Fruit fly (Drosophila melanogaster) whole organism, prepupa: ENCODE results near the gene Nelf-A.

Experiments used
- Blimp-1 ChIP-seq: fragments of 200-800 bp; sonication (Bioruptor generic); optimal IDR thresholded peaks from 3 replicates; lab custom pipeline; 2017; ENCODE audit warnings: missing biosample characterization, missing genetic modification characterization, mild to moderate bottlenecking, moderate library complexity, missing genetic modification reagents
- CG10631 ChIP-seq: fragments of 200-800 bp; sonication (Bioruptor generic); optimal IDR thresholded peaks from 2 replicates; lab custom pipeline; 2016; ENCODE audit warnings: missing biosample characterization, missing genetic modification characterization
- CG10669 ChIP-seq: fragments of 200-800 bp; sonication (Bioruptor generic); optimal IDR thresholded peaks from 3 replicates; lab custom pipeline; 2018; ENCODE audit warnings: missing biosample characterization, mild to moderate bottlenecking, missing genetic modification characterization, moderate library complexity
- CG11294 ChIP-seq: fragments of 200-800 bp; sonication (Bioruptor generic); IDR thresholded peaks from 2 replicates; pipeline ENCODE4 v1.3.6; 2022; ENCODE audit warnings: missing biosample characterization, missing genetic modification characterization
- CG11902 ChIP-seq: fragments of 200-800 bp; sonication (Bioruptor generic); optimal IDR thresholded peaks from 3 replicates; lab custom pipeline; 2016; ENCODE audit warnings: missing biosample characterization, missing genetic modification characterization
- CG1621 ChIP-seq: fragments of 200-800 bp; sonication (Bioruptor generic); optimal IDR thresholded peaks from 3 replicates; lab custom pipeline; 2018; ENCODE audit warnings: missing biosample characterization, mild to moderate bottlenecking, missing genetic modification characterization
- CG16779 ChIP-seq: fragments of 200-800 bp; sonication (Bioruptor generic); optimal IDR thresholded peaks from 3 replicates; lab custom pipeline; 2017; ENCODE audit warnings: missing biosample characterization, mild to moderate bottlenecking, missing genetic modification characterization
- CG3032 ChIP-seq: fragments of 200-800 bp; optimal IDR thresholded peaks from 2 replicates; lab custom pipeline; 2019; ENCODE audit warnings: missing biosample characterization, mild to moderate bottlenecking, missing genetic modification characterization, moderate library complexity
- CG31627 ChIP-seq: fragments of 200-800 bp; sonication (Bioruptor generic); optimal IDR thresholded peaks from 3 replicates; lab custom pipeline; 2016; ENCODE audit warnings: missing biosample characterization, missing genetic modification characterization
- CG32006 ChIP-seq: fragments of 200-800 bp; sonication (Bioruptor generic); optimal IDR thresholded peaks from 3 replicates; lab custom pipeline; 2017; ENCODE audit warnings: missing biosample characterization, mild to moderate bottlenecking, missing genetic modification characterization
- CG34406 ChIP-seq: fragments of 200-800 bp; sonication (Bioruptor generic); optimal IDR thresholded peaks from 3 replicates; lab custom pipeline; 2016; ENCODE audit warnings: missing biosample characterization, missing genetic modification characterization
- CG4318 ChIP-seq: fragments of 200-800 bp; sonication (Bioruptor generic); optimal IDR thresholded peaks from 3 replicates; lab custom pipeline; 2017; ENCODE audit warnings: missing biosample characterization, mild to moderate bottlenecking, missing genetic modification characterization
- CG6163 ChIP-seq: fragments of 200-800 bp; sonication (Bioruptor generic); IDR thresholded peaks from 3 replicates; pipeline ENCODE4 v1.3.6; 2022; ENCODE audit warnings: missing biosample characterization, missing genetic modification characterization
- CG6276 ChIP-seq: fragments of 200-800 bp; sonication (Bioruptor generic); optimal IDR thresholded peaks from 2 replicates; lab custom pipeline; 2017; ENCODE audit warnings: missing biosample characterization, mild to moderate bottlenecking, missing genetic modification characterization
- CG6792 ChIP-seq: fragments of 200-800 bp; sonication (Bioruptor generic); optimal IDR thresholded peaks from 3 replicates; lab custom pipeline; 2016; ENCODE audit warnings: missing biosample characterization, missing genetic modification characterization
- CG6808 ChIP-seq: fragments of 200-800 bp; sonication (Bioruptor generic); optimal IDR thresholded peaks from 3 replicates; lab custom pipeline; 2017; ENCODE audit warnings: missing biosample characterization, missing genetic modification characterization, mild to moderate bottlenecking, moderate library complexity, missing genetic modification reagents
- CG6854 ChIP-seq: fragments of 200-800 bp; sonication (Bioruptor generic); optimal IDR thresholded peaks from 2 replicates; lab custom pipeline; 2017; ENCODE audit warnings: missing biosample characterization, mild to moderate bottlenecking, missing genetic modification characterization
- CG8119 ChIP-seq: fragments of 200-800 bp; sonication (Bioruptor generic); IDR thresholded peaks from 3 replicates; pipeline ENCODE4 v1.3.6; 2022; ENCODE audit warnings: missing biosample characterization, missing genetic modification characterization
- CG8319 ChIP-seq: fragments of 200-800 bp; sonication (Bioruptor generic); optimal IDR thresholded peaks from 3 replicates; lab custom pipeline; 2016; ENCODE audit warnings: missing biosample characterization, missing genetic modification characterization
- CG8632 ChIP-seq: fragments of 200-800 bp; sonication (Bioruptor generic); optimal IDR thresholded peaks from 3 replicates; lab custom pipeline; 2016; ENCODE audit warnings: missing biosample characterization, missing genetic modification characterization
- Eip75B ChIP-seq: fragments of 200-800 bp; sonication (Bioruptor generic); optimal IDR thresholded peaks from 3 replicates; lab custom pipeline; 2016; ENCODE audit warnings: missing biosample characterization, missing genetic modification characterization
- Eip78C ChIP-seq: fragments of 200-800 bp; sonication (Bioruptor generic); peaks from one replicate; lab custom pipeline; 2016; ENCODE audit warnings: missing biosample characterization, missing genetic modification characterization
- Eip93F ChIP-seq: fragments of 200-800 bp; sonication (Bioruptor generic); optimal IDR thresholded peaks from 2 replicates; lab custom pipeline; 2016; ENCODE audit warnings: missing biosample characterization, mild to moderate bottlenecking, missing genetic modification characterization
- Ets21C ChIP-seq: fragments of 200-800 bp; sonication (Bioruptor generic); optimal IDR thresholded peaks from 3 replicates; lab custom pipeline; 2016; ENCODE audit warnings: missing biosample characterization, missing genetic modification characterization
- Ets96B ChIP-seq: fragments of 200-800 bp; optimal IDR thresholded peaks from 2 replicates; lab custom pipeline; 2019; ENCODE audit warnings: missing biosample characterization, mild to moderate bottlenecking, missing genetic modification characterization, moderate library complexity
- Gug ChIP-seq: fragments of 200-800 bp; sonication (Bioruptor generic); IDR thresholded peaks from 2 replicates; pipeline ENCODE4 v1.3.6; 2022; ENCODE audit warnings: missing biosample characterization, missing genetic modification characterization
- Hr38 ChIP-seq: sonication (Bioruptor generic); optimal IDR thresholded peaks from 2 replicates; lab custom pipeline; 2016; ENCODE audit warnings: missing biosample characterization, missing genetic modification characterization
- Hr39 ChIP-seq: fragments of 200-800 bp; sonication (Bioruptor generic); optimal IDR thresholded peaks from 2 replicates; lab custom pipeline; 2016; ENCODE audit warnings: missing biosample characterization, missing genetic modification characterization
- Lpt ChIP-seq: fragments of 200-800 bp; sonication (Bioruptor generic); optimal IDR thresholded peaks from 3 replicates; lab custom pipeline; 2016; ENCODE audit warnings: missing biosample characterization, missing genetic modification characterization
- Met ChIP-seq: fragments of 200-800 bp; sonication (Bioruptor generic); optimal IDR thresholded peaks from 3 replicates; lab custom pipeline; 2016; ENCODE audit warnings: missing biosample characterization, missing genetic modification characterization
- OdsH ChIP-seq: fragments of 200-800 bp; sonication (Bioruptor generic); optimal IDR thresholded peaks from 3 replicates; lab custom pipeline; 2016; ENCODE audit warnings: missing biosample characterization, missing genetic modification characterization
- Sox102F ChIP-seq: fragments of 200-800 bp; sonication (Bioruptor generic); optimal IDR thresholded peaks from 2 replicates; lab custom pipeline; 2016; ENCODE audit warnings: missing biosample characterization, mild to moderate bottlenecking, missing genetic modification characterization
- Sox14 ChIP-seq: fragments of 200-800 bp; sonication (Bioruptor generic); optimal IDR thresholded peaks from 3 replicates; lab custom pipeline; 2016; ENCODE audit warnings: missing biosample characterization, missing genetic modification characterization
- Sox15 ChIP-seq: fragments of 200-800 bp; sonication (Bioruptor generic); optimal IDR thresholded peaks from 3 replicates; lab custom pipeline; 2016; ENCODE audit warnings: missing biosample characterization, missing genetic modification characterization
- acj6 ChIP-seq: fragments of 200-800 bp; sonication (Bioruptor generic); optimal IDR thresholded peaks from 3 replicates; lab custom pipeline; 2016; ENCODE audit warnings: missing biosample characterization, missing genetic modification characterization
- cyc ChIP-seq: fragments of 200-800 bp; sonication (Bioruptor generic); optimal IDR thresholded peaks from 3 replicates; lab custom pipeline; 2016; ENCODE audit warnings: missing biosample characterization, missing genetic modification characterization
- dac ChIP-seq: fragments of 200-800 bp; sonication (Bioruptor generic); optimal IDR thresholded peaks from 2 replicates; lab custom pipeline; 2017; ENCODE audit warnings: missing biosample characterization, mild to moderate bottlenecking, missing genetic modification characterization
- dsx ChIP-seq: fragments of 200-800 bp; optimal IDR thresholded peaks from 3 replicates; lab custom pipeline; 2019; ENCODE audit warnings: missing biosample characterization, mild to moderate bottlenecking, missing genetic modification characterization, moderate library complexity; ENCODE audit not compliant: poor library complexity, severe bottlenecking
- eg ChIP-seq: fragments of 200-800 bp; sonication (Bioruptor generic); IDR thresholded peaks from 3 replicates; pipeline ENCODE4 v1.3.6; 2022; ENCODE audit warnings: missing biosample characterization, missing genetic modification characterization
- esn ChIP-seq: fragments of 200-800 bp; sonication (Bioruptor generic); optimal IDR thresholded peaks from 2 replicates; lab custom pipeline; 2016; ENCODE audit warnings: missing biosample characterization, mild to moderate bottlenecking, missing genetic modification characterization, moderate library complexity
- fd59A ChIP-seq: fragments of 200-800 bp; sonication (Bioruptor generic); optimal IDR thresholded peaks from 2 replicates; lab custom pipeline; 2017; ENCODE audit warnings: missing biosample characterization, mild to moderate bottlenecking, missing genetic modification characterization, missing genetic modification reagents
- fkh ChIP-seq: fragments of 200-800 bp; sonication (Bioruptor generic); optimal IDR thresholded peaks from 3 replicates; lab custom pipeline; 2017; ENCODE audit warnings: missing biosample characterization, mild to moderate bottlenecking, missing genetic modification characterization, moderate library complexity
- lz ChIP-seq: fragments of 200-800 bp; sonication (Bioruptor generic); optimal IDR thresholded peaks from 3 replicates; lab custom pipeline; 2016; ENCODE audit warnings: missing biosample characterization, missing genetic modification characterization
- net ChIP-seq: fragments of 200-800 bp; sonication (Bioruptor generic); optimal IDR thresholded peaks from 3 replicates; lab custom pipeline; 2016; ENCODE audit warnings: missing biosample characterization, missing genetic modification characterization
- pdm3 ChIP-seq: fragments of 200-800 bp; sonication (Bioruptor generic); optimal IDR thresholded peaks from 3 replicates; lab custom pipeline; 2016; ENCODE audit warnings: missing biosample characterization, missing genetic modification characterization
- salr ChIP-seq, 2 experiments: fragments of 200-800 bp; sonication (Bioruptor generic); optimal IDR thresholded peaks; 3 replicates each; lab custom pipeline; 2016 to 2018; ENCODE audit warnings: missing biosample characterization in 2 of 2, missing genetic modification characterization in 2 of 2, mild to moderate bottlenecking in 1 of 2
- spab ChIP-seq: fragments of 200-800 bp; sonication (Bioruptor generic); optimal IDR thresholded peaks from 2 replicates; lab custom pipeline; 2017; ENCODE audit warnings: missing biosample characterization, mild to moderate bottlenecking, missing genetic modification characterization, missing genetic modification reagents
- ss ChIP-seq, 2 experiments: fragments of 200-800 bp; sonication (Bioruptor generic); optimal IDR thresholded peaks; 2 replicates in 1 of 2; 3 replicates in 1 of 2; lab custom pipeline; 2017 to 2018; ENCODE audit warnings: mild to moderate bottlenecking in 2 of 2, missing biosample characterization in 2 of 2, missing genetic modification characterization in 2 of 2, moderate library complexity in 1 of 2
- svp ChIP-seq: fragments of 200-800 bp; sonication (Bioruptor generic); peaks from one replicate; lab custom pipeline; 2016; ENCODE audit warnings: missing biosample characterization, missing genetic modification characterization
- topi ChIP-seq: fragments of 200-800 bp; sonication (Bioruptor generic); optimal IDR thresholded peaks from 3 replicates; lab custom pipeline; 2016; ENCODE audit warnings: missing biosample characterization, missing genetic modification characterization
- vri ChIP-seq: fragments of 200-800 bp; sonication (Bioruptor generic); optimal IDR thresholded peaks from 3 replicates; lab custom pipeline; 2016; ENCODE audit warnings: missing biosample characterization, mild to moderate bottlenecking, missing genetic modification characterization

Nelf-A gene

DNA sequence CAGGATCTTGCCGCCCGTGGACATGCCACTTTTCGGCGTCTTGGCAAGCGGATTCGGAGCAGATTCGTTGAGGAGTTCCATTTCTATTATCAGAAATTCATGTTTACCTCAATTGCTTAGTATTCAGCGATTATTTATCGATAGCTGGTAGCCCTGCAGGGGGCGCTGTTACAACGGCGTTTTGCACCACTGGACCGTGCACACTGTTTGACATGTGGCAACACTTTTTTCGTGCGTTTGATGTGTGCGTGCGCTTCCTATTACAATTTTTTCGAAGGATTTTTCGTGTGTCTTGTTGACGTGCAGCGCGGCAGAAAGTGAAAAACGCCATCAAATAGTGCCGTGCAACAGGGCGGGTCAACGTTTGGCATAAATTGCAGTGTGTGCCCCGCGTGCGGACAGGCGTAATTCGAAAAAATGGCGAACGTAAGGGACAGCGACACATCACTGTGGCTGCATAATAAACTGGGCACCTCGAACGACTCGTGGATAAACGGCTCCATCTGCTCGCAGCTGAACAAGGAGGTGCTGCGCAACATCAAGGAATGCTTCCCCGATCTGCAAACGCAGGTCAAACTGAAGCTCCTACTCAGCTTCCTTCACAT, at the start of gene Nelf-A, which contains the start of gene CG3337:
Gene Nelf-A (plus strand): TSS at position 252 of the 605 bp plus-strand sequence.
Gene CG3337 (minus strand): TSS at position 132 of the 605 bp plus-strand sequence.
- TF ChIP-seq CG8319 (GFP tag; lab: Kevin White, UChicago) (no peak), Ets96B (tag; lab: Kevin White, UChicago) (peak; percentile 9), Sox14 (peak; percentile 78), Sox102F (GFP tag; lab: Kevin White, UChicago) (no peak), CG4318 (GFP tag; lab: Kevin White, UChicago) (no peak), CG32006 (GFP tag; lab: Kevin White, UChicago) (no peak), cyc (GFP tag; lab: Kevin White, UChicago) (peak; percentile 66), OdsH (GFP tag; lab: Kevin White, UChicago) (peak; percentile 25), pdm3 (GFP tag; lab: Kevin White, UChicago) (no peak), fkh (GFP tag; lab: Kevin White, UChicago) (peak; percentile 90), net (no peak), dac (GFP tag; lab: Kevin White, UChicago) (peak; percentile 16), lz (GFP tag; lab: Kevin White, UChicago) (peak; percentile 48), CG10669 (GFP tag; lab: Kevin White, UChicago) (no peak), CG34406 (no peak), CG11902 (GFP tag; lab: Kevin White, UChicago) (no peak), salr (GFP tag; optimal IDR thresholded peaks at IDR 0.05; lab: Kevin White, UChicago) (peak in 1 of 2 experiments; percentile 39), Blimp-1 (GFP tag; lab: Kevin White, UChicago) (no peak), esn (peak; percentile 58), CG6163 (GFP tag; lab: Robert Waterston, UW) (peak; percentile 71), CG31627 (GFP tag; lab: Kevin White, UChicago) (peak; percentile 57), dsx (GFP tag; lab: Kevin White, UChicago) (no peak), Gug (GFP tag; lab: Robert Waterston, UW) (no peak), acj6 (peak; percentile 13), CG6854 (no peak), CG6276 (GFP tag; lab: Kevin White, UChicago) (no peak), CG3032 (tag; lab: Kevin White, UChicago) (peak; percentile 20), svp (GFP tag; lab: Kevin White, UChicago) (no peak), Met (GFP tag; lab: Kevin White, UChicago) (no peak), spab (GFP tag; lab: Kevin White, UChicago) (no peak), Hr38 (no peak), topi (GFP tag; lab: Kevin White, UChicago) (peak; percentile 28), CG8632 (no peak), vri (GFP tag; lab: Kevin White, UChicago) (no peak), CG8119 (GFP tag; lab: Robert Waterston, UW) (no peak), CG1621 (tag; lab: Kevin White, UChicago) (peak; percentile 36), Hr39 (GFP tag; lab: Kevin White, UChicago) (peak; percentile 53), Eip93F (GFP tag; lab: Kevin White, UChicago) (no peak), fd59A (GFP tag; lab: Kevin White, UChicago) (no peak), Ets21C (GFP tag; lab: Kevin White, UChicago) (no peak), Eip75B (GFP tag; lab: Kevin White, UChicago) (no peak), eg (GFP tag; lab: Robert Waterston, UW) (no peak), Sox15 (GFP tag; lab: Kevin White, UChicago) (no peak), Lpt (no peak), CG16779 (tag; lab: Kevin White, UChicago) (no peak), ss (GFP tag; optimal IDR thresholded peaks at IDR 0.05; lab: Kevin White, UChicago) (no peak), CG10631 (GFP tag; lab: Kevin White, UChicago) (no peak), CG6792 (GFP tag; lab: Kevin White, UChicago) (peak; percentile 37), CG11294 (GFP tag; lab: Robert Waterston, UW) (no peak), CG6808 (GFP tag; lab: Kevin White, UChicago) (no peak), Eip78C (GFP tag; lab: Kevin White, UChicago) (peak; percentile 53)
